Worm (Caenorhabditis elegans) whole organism, young adult: Measurements from ENCODE around the gene nduf-11.

Source experiments
- F57A8.1 ChIP-seq: fragments of 200-800 bp; sonication (Bioruptor generic); optimal IDR thresholded peaks from 2 replicates; lab custom pipeline; 2018; ENCODE audit warnings: mild to moderate bottlenecking, missing genetic modification characterization, moderate library complexity, missing compliant biosample characterization
- F57C9.4 ChIP-seq: sonication (generic microtip); optimal IDR thresholded peaks from 2 replicates; lab custom pipeline; 2017; ENCODE audit warnings: mild to moderate bottlenecking, missing genetic modification characterization, missing compliant biosample characterization
- akir-1 ChIP-seq: fragments of 200-800 bp; sonication (Bioruptor generic); optimal IDR thresholded peaks from 2 replicates; lab custom pipeline; 2018; ENCODE audit warnings: mild to moderate bottlenecking, missing genetic modification characterization, moderate library complexity, missing compliant biosample characterization
- ama-1 ChIP-seq, 3 experiments: fragments of 150-350 bp in 1 of 3; sonication (generic microtip) in 2 of 3; optimal IDR thresholded peaks; 2 replicates each; lab custom pipeline; 2014 to 2018; ENCODE audit warnings: missing biosample characterization in 2 of 3, missing genetic modification characterization in 2 of 3, missing genetic modification reagents in 2 of 3
- egl-44 ChIP-seq: fragments of 200-800 bp; sonication (Bioruptor generic); IDR thresholded peaks from 2 replicates; pipeline ENCODE4 v1.3.6; 2022; ENCODE audit warnings: missing genetic modification reagents, missing genetic modification characterization, missing compliant biosample characterization
- fkh-3 ChIP-seq: sonication (generic microtip); optimal IDR thresholded peaks from 2 replicates; lab custom pipeline; 2016; ENCODE audit warnings: mild to moderate bottlenecking, missing genetic modification characterization, missing compliant biosample characterization
- him-1 ChIP-seq: sonication (generic microtip); optimal IDR thresholded peaks from 2 replicates; lab custom pipeline; 2016; ENCODE audit warnings: missing genotype, missing genetic modification reagents, missing genetic modification characterization, missing compliant biosample characterization
- hlh-26 ChIP-seq: fragments of 200-800 bp; sonication (Bioruptor generic); conservative IDR thresholded peaks from 2 replicates; pipeline ENCODE4 v1.3.6; 2022; ENCODE audit warnings: missing genetic modification reagents, missing genetic modification characterization, missing compliant biosample characterization
- mxl-1 ChIP-seq: sonication (generic microtip); optimal IDR thresholded peaks from 2 replicates; lab custom pipeline; 2016; ENCODE audit warnings: missing genetic modification characterization, missing compliant biosample characterization
- nfyb-1 ChIP-seq: fragments of 200-800 bp; sonication (Bioruptor generic); IDR thresholded peaks from 2 replicates; pipeline ENCODE4 v1.3.6; 2022; ENCODE audit warnings: missing genetic modification reagents, missing genetic modification characterization, missing compliant biosample characterization

ce11 chrII:11307332-11307731 lies 38.1 kb downstream of the nduf-11 start:
- TF ChIP-seq hlh-26 (GFP tag; lab: Robert Waterston, UW) (no peak), egl-44 (GFP tag; lab: Robert Waterston, UW) (no peak), fkh-3 (tag; lab: Kevin White, UChicago) (no peak), ama-1 (optimal IDR thresholded peaks at IDR 0.05; lab: Kevin White, UChicago) (no peak), ama-1 (GFP tag; optimal IDR thresholded peaks at IDR 0.05; lab: Kevin White, UChicago) (no peak), F57C9.4 (tag; lab: Kevin White, UChicago) (no peak), F57A8.1 (GFP tag; lab: Kevin White, UChicago) (no peak), nfyb-1 (GFP tag; lab: Robert Waterston, UW) (no peak), mxl-1 (tag; lab: Kevin White, UChicago) (no peak), him-1 (no peak), akir-1 (GFP tag; lab: Kevin White, UChicago) (no peak)
